Worm (Caenorhabditis elegans) whole organism, L4 larva: Measurements from ENCODE around the gene msp-78.
A peak's percentile ranks its signal among the peaks of the same experiment; 100 is the strongest.
"Not testable (repeated sequence)": the region's sequence is repeated elsewhere in the genome, so short reads cannot be mapped to it uniquely, and the experiment has no call there.

Source experiments
- D1046.2 ChIP-seq: fragments of 200-800 bp; sonication (Bioruptor generic); IDR thresholded peaks from 2 replicates; pipeline ENCODE4 v1.3.6; 2022; ENCODE audit warnings: missing genetic modification characterization, missing compliant biosample characterization
- F37D6.2 ChIP-seq: sonication (generic microtip); optimal IDR thresholded peaks from 2 replicates; lab custom pipeline; 2016; ENCODE audit warnings: mild to moderate bottlenecking, missing genetic modification characterization, missing compliant biosample characterization
- F44E2.7 ChIP-seq: fragments of 200-800 bp; sonication (Bioruptor generic); IDR thresholded peaks from 2 replicates; pipeline ENCODE4 v2.1.2; 2022; ENCODE audit warnings: missing genetic modification characterization, missing compliant biosample characterization
- F49E8.2 ChIP-seq: sonication (generic microtip); optimal IDR thresholded peaks from 2 replicates; lab custom pipeline; 2016; ENCODE audit warnings: missing compliant biosample characterization, mild to moderate bottlenecking, missing genetic modification characterization, borderline replicate concordance
- Y48G9A.11 ChIP-seq: fragments of 200-800 bp; sonication (Bioruptor generic); IDR thresholded peaks from 2 replicates; pipeline ENCODE4 v1.3.6; 2022; ENCODE audit warnings: missing genetic modification reagents, missing genetic modification characterization, missing compliant biosample characterization
- Y75B8A.6 ChIP-seq: fragments of 200-800 bp; sonication (Bioruptor generic); IDR thresholded peaks from 2 replicates; pipeline ENCODE4 v1.3.6; 2022; ENCODE audit warnings: missing genetic modification reagents, missing genetic modification characterization, missing compliant biosample characterization
- aha-1 ChIP-seq: fragments of 150-350 bp; peaks from one replicate; lab custom pipeline; 2014; ENCODE audit warnings: missing biosample characterization, missing genetic modification characterization
- ceh-20 ChIP-seq: fragments of 200-800 bp; sonication (Bioruptor generic); IDR thresholded peaks from 2 replicates; pipeline ENCODE4 v1.3.6; 2022; ENCODE audit warnings: missing genetic modification reagents, missing genetic modification characterization, missing compliant biosample characterization
- ceh-28 ChIP-seq: fragments of 150-350 bp; optimal IDR thresholded peaks from 2 replicates; lab custom pipeline; 2014; ENCODE audit warnings: missing biosample characterization, missing genetic modification reagents, missing genetic modification characterization
- ceh-32 ChIP-seq: sonication (generic microtip); optimal IDR thresholded peaks from 2 replicates; lab custom pipeline; 2016; ENCODE audit warnings: mild to moderate bottlenecking, missing genetic modification characterization, missing compliant biosample characterization; ENCODE audit not compliant: poor library complexity
- ceh-82 ChIP-seq: sonication (generic microtip); optimal IDR thresholded peaks from 2 replicates; lab custom pipeline; 2017; ENCODE audit warnings: missing biosample characterization, missing genetic modification characterization
- ctbp-1 ChIP-seq: fragments of 200-800 bp; sonication (Bioruptor generic); IDR thresholded peaks from 2 replicates; pipeline ENCODE4 v1.3.6; 2022; ENCODE audit warnings: missing genetic modification reagents, missing genetic modification characterization, missing compliant biosample characterization
- daf-8 ChIP-seq: fragments of 200-800 bp; sonication (Bioruptor generic); IDR thresholded peaks from 2 replicates; pipeline ENCODE4 v1.3.6; 2022; ENCODE audit warnings: missing genetic modification characterization, missing compliant biosample characterization
- dmd-6 ChIP-seq: fragments of 200-800 bp; sonication (Bioruptor generic); IDR thresholded peaks from 2 replicates; pipeline ENCODE4 v1.3.6; 2022; ENCODE audit warnings: missing genetic modification reagents, missing genetic modification characterization, missing compliant biosample characterization
- dpl-1 ChIP-seq: fragments of 150-350 bp; optimal IDR thresholded peaks from 2 replicates; lab custom pipeline; 2014; ENCODE audit warnings: missing biosample characterization, missing genetic modification reagents, missing genetic modification characterization
- egl-27 ChIP-seq: sonication (generic microtip); optimal IDR thresholded peaks from 3 replicates; lab custom pipeline; 2017; ENCODE audit warnings: missing biosample characterization, missing genetic modification reagents, missing genetic modification characterization
- hlh-11 ChIP-seq: fragments of 200-800 bp; sonication (Bioruptor generic); optimal IDR thresholded peaks from 2 replicates; lab custom pipeline; 2018; ENCODE audit warnings: mild to moderate bottlenecking, missing genetic modification characterization, missing compliant biosample characterization
- hlh-30 ChIP-seq: sonication (generic microtip); optimal IDR thresholded peaks from 2 replicates; lab custom pipeline; 2017; ENCODE audit warnings: antibody characterized with exemption, mild to moderate bottlenecking, missing genetic modification characterization, missing compliant biosample characterization; ENCODE audit not compliant: insufficient read depth
- jun-1 ChIP-seq: fragments of 150-350 bp; optimal IDR thresholded peaks from 2 replicates; lab custom pipeline; 2014; ENCODE audit warnings: missing biosample characterization, missing genetic modification reagents, missing genetic modification characterization
- lin-13 ChIP-seq: fragments of 150-350 bp; optimal IDR thresholded peaks from 2 replicates; lab custom pipeline; 2014; ENCODE audit warnings: missing biosample characterization, missing genetic modification reagents, missing genetic modification characterization
- lin-15B ChIP-seq: fragments of 150-350 bp; sonication (generic microtip); optimal IDR thresholded peaks from 3 replicates; lab custom pipeline; 2014; ENCODE audit warnings: missing biosample characterization, missing genetic modification characterization
- lin-29 ChIP-seq: fragments of 200-800 bp; sonication (Bioruptor generic); IDR thresholded peaks from 2 replicates; pipeline ENCODE4 v1.3.6; 2022; ENCODE audit warnings: missing genetic modification reagents, missing genetic modification characterization, missing compliant biosample characterization
- mes-2 ChIP-seq: sonication (generic microtip); optimal IDR thresholded peaks from 2 replicates; lab custom pipeline; 2016; ENCODE audit warnings: missing genotype, mild to moderate bottlenecking, missing genetic modification characterization, missing compliant biosample characterization; ENCODE audit not compliant: poor library complexity, severe bottlenecking
- mxl-3 ChIP-seq: fragments of 200-800 bp; sonication (Bioruptor generic); optimal IDR thresholded peaks from 2 replicates; lab custom pipeline; 2018; ENCODE audit warnings: mild to moderate bottlenecking, missing genetic modification characterization, missing compliant biosample characterization
- nhr-10 ChIP-seq: fragments of 150-350 bp; optimal IDR thresholded peaks from 2 replicates; lab custom pipeline; 2014; ENCODE audit warnings: missing biosample characterization, missing genetic modification characterization
- nhr-11 ChIP-seq: fragments of 150-350 bp; optimal IDR thresholded peaks from 2 replicates; lab custom pipeline; 2014; ENCODE audit warnings: missing biosample characterization, missing genetic modification characterization
- nhr-111 ChIP-seq: fragments of 200-800 bp; sonication (Bioruptor generic); optimal IDR thresholded peaks from 2 replicates; lab custom pipeline; 2018; ENCODE audit warnings: mild to moderate bottlenecking, missing genetic modification characterization, missing compliant biosample characterization
- nhr-25 ChIP-seq: sonication (generic microtip); optimal IDR thresholded peaks from 2 replicates; lab custom pipeline; 2017; ENCODE audit warnings: missing genetic modification characterization, mild to moderate bottlenecking, missing compliant biosample characterization, antibody characterized with exemption, moderate library complexity, borderline replicate concordance; ENCODE audit not compliant: insufficient read depth
- nhr-6 ChIP-seq: fragments of 150-350 bp; optimal IDR thresholded peaks from 2 replicates; lab custom pipeline; 2014; ENCODE audit warnings: missing biosample characterization, missing genetic modification characterization
- pha-4 ChIP-seq, 2 experiments: fragments of 150-350 bp in 1 of 2; fragments of 200-800 bp in 1 of 2; sonication (Bioruptor generic) in 1 of 2; IDR thresholded peaks in 1 of 2; optimal IDR thresholded peaks in 1 of 2; 2 replicates each; pipeline versions ENCODE4 v1.3.6 to Lab custom; 2014 to 2022; ENCODE audit warnings: missing genetic modification characterization in 2 of 2, missing genetic modification reagents in 2 of 2, missing biosample characterization in 1 of 2, missing compliant biosample characterization in 1 of 2
- tag-97 ChIP-seq: fragments of 200-800 bp; sonication (Bioruptor generic); IDR thresholded peaks from 2 replicates; pipeline ENCODE4 v1.3.6; 2022; ENCODE audit warnings: missing genetic modification characterization, missing compliant biosample characterization
- unc-62 ChIP-seq, 3 experiments: fragments of 150-350 bp in 1 of 3; sonication (generic microtip); optimal IDR thresholded peaks in 2 of 3; peaks in 1 of 3; 1 replicate in 1 of 3; 2 replicates in 2 of 3; lab custom pipeline; 2014 to 2017; ENCODE audit warnings: missing biosample characterization in 3 of 3, missing genetic modification characterization in 3 of 3, missing genetic modification reagents in 3 of 3, missing genotype in 1 of 3
- zfp-2 ChIP-seq: sonication (generic microtip); optimal IDR thresholded peaks from 2 replicates; lab custom pipeline; 2016; ENCODE audit warnings: mild to moderate bottlenecking, missing genetic modification characterization, missing compliant biosample characterization
- zip-2 ChIP-seq: fragments of 150-350 bp; optimal IDR thresholded peaks from 2 replicates; lab custom pipeline; 2014; ENCODE audit warnings: missing biosample characterization, missing genetic modification characterization
- ztf-7 ChIP-seq: fragments of 150-350 bp; optimal IDR thresholded peaks from 2 replicates; lab custom pipeline; 2014; ENCODE audit warnings: missing biosample characterization, missing genetic modification characterization

The msp-78 gene

DNA sequence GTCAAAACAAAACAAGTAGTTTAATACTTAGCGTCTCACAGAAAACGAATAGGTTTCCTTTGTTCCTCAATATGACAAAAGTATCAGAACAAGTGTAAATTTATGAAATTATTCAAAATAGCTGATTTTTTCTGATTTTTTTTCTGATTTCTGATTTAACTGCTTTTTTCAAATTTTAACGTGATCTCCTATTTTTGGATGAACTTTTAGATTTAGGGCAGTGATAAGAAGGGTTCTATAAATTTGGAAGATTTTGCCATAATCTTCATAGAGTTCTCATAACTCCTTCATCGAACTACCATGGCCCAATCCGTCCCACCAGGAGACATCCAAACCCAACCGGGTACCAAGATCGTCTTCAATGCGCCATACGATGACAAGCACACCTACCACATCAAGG lies at the start of gene msp-78:
Gene msp-78, plus strand, starts transcription at position 301 of the 400 bp plus-strand sequence.
- TF ChIP-seq nhr-6 (tag; lab: Kevin White, UChicago); dpl-1 (GFP tag; lab: Kevin White, UChicago); nhr-111 (GFP tag; lab: Kevin White, UChicago): not testable (repeated sequence)

DNA sequence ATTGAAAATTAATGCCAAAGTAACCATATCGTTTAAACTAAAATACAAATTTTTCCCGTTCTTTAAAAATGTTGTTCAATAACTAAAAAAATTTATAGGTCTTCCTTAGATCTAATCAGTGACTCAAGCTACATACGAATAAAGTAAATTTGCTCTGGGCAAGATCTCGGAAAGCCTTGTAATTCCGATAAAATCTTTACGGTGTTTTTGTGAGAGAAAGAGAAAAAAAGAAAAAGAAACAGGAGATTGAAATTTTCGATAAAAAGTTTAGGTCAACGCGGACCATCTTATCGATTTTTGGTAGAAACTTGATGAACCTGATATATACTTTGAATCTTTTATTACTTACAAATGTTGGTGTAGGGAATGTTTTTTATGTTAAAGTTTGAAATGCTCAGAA lies 46.7 kb upstream of the msp-78 start:
- no peak for TF ChIP-seq pha-4 (GFP tag; IDR thresholded peaks at IDR 0.05; lab: Robert Waterston, UW)
- no peak for TF ChIP-seq pha-4 (tag; optimal IDR thresholded peaks at IDR 0.05; lab: Kevin White, UChicago)
- TF ChIP-seq lin-15B (tag; lab: Kevin White, UChicago): no peak
- TF ChIP-seq zfp-2 (tag; lab: Kevin White, UChicago): no peak
- no peak for TF ChIP-seq Y75B8A.6 (GFP tag; lab: Robert Waterston, UW)

DNA sequence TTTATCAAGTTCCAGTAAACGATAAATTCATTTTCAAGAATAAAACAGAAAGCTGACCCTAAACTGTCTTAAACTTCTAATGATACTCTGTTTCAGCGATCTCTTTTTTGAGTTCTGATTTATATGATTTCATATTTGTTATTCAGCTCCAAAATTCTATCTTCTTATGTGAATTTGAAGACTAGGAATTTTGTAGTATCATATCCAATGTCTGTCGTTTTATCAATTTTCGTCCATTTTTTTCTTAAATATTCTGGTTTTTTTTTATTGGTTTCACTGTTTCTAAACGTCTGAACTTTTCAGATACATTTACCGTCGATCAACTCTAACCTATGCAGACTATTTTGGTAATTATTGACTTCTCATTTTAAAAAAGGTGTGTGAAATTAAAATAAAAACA lies 44.9 kb upstream of the msp-78 start, which contains the start of the genes nhr-138 and C28D4.18:
Gene nhr-138, plus strand, starts transcription at position 304 of the 400 bp plus-strand sequence.
Gene C28D4.18, plus strand, starts transcription at position 333 of the 400 bp plus-strand sequence.
- TF ChIP-seq aha-1 (tag; lab: Kevin White, UChicago): peak; percentile 95
- TF ChIP-seq F44E2.7 (GFP tag; lab: Robert Waterston, UW): no peak
- no peak for TF ChIP-seq tag-97

DNA sequence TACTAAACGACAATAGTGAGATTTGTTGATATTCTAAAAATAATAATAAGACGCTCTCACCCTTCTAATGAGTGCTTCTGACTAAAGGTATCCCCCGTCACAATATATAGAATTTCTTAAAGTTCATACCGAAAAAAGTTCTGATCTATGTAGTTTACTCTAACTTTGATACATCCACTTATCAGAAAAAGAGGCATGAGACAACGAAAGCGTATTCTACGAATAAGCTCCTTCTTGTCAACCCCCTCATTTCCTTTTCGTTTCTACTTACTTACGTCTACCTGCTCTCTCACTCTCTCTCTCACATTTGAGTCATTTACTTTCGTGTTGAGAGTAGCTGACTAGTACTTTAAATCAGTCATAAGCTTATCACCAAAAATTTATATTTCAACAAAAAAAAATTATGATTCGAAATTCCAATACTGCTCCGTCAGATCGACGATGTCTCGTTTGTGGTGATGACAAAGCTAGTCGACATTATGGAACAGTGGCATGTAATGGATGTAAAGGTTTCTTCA lies 44.3 kb upstream of the msp-78 start:
- TF ChIP-seq nhr-11 (tag; lab: Kevin White, UChicago): peak; percentile 38
- TF ChIP-seq nhr-10 (tag; lab: Kevin White, UChicago): no peak
- no peak for TF ChIP-seq lin-13 (GFP tag; lab: Kevin White, UChicago)
- TF ChIP-seq unc-62 (GFP tag; optimal IDR thresholded peaks at IDR 0.05 in 1 of 2; lab: Kevin White, UChicago): peak in 1 of 2 experiments; percentile 63
- no peak for TF ChIP-seq unc-62 (tag; optimal IDR thresholded peaks at IDR 0.05; lab: Kevin White, UChicago)
- peak; percentile 80 for TF ChIP-seq aha-1 (tag; lab: Kevin White, UChicago)
- TF ChIP-seq ctbp-1 (GFP tag; lab: Robert Waterston, UW): no peak
- no peak for TF ChIP-seq hlh-30 (tag; lab: Kevin White, UChicago)
- no peak for TF ChIP-seq lin-29
- TF ChIP-seq zip-2 (tag; lab: Kevin White, UChicago): no peak
- TF ChIP-seq jun-1: no peak

DNA sequence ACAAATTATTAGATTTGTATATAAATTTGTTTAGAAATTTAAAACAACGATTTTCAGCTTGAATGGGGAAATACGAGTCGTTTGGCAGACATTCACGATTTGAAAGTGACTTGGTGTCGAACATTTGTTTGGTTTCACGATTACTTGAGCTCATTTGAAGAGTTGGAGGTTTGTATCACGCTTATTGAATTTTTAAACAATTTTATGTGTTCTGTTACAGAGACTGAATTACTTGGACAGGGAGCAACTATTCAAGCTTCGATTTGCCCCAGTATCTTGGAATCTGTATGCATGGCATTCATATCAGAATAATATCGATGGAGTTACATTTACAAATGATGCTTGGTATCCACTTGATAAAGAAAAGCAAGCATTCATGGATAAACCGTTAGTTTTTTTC lies 42.6 kb upstream of the msp-78 start:
- TF ChIP-seq unc-62 (GFP tag; optimal IDR thresholded peaks at IDR 0.05 in 1 of 2; lab: Kevin White, UChicago) (peak in 1 of 2 experiments; percentile 91), unc-62 (tag; optimal IDR thresholded peaks at IDR 0.05; lab: Kevin White, UChicago) (no peak), daf-8 (no peak), dmd-6 (GFP tag; lab: Robert Waterston, UW) (no peak), mxl-3 (GFP tag; lab: Kevin White, UChicago) (no peak), ceh-82 (tag; lab: Kevin White, UChicago) (no peak), egl-27 (no peak)

DNA sequence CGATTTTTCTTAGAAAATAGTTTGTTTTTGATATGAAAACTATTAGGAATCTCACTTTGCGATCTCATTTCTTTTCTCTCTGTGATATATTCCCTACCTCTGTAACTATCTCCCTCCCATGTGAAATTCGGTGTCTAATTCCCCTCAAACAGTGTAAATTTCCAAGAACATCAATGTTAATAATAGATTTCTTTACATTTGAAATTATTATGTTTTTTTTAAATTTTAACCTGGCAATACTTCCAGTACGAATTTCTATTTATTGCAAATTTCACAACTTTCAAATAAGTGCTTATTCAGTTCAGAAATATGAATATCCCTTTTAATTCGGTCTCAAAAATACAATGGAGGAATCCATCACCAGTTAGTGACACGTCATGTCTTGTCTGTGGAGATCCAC lies 41.5 kb upstream of the msp-78 start, which contains the start of gene nhr-100:
Gene nhr-100, plus strand, starts transcription at position 301 of the 400 bp plus-strand sequence.
- TF ChIP-seq mes-2 (tag; lab: Kevin White, UChicago): no peak
- TF ChIP-seq Y48G9A.11 (GFP tag; lab: Robert Waterston, UW): no peak
- TF ChIP-seq ceh-28 (tag; lab: Kevin White, UChicago): no peak
- TF ChIP-seq hlh-11: no peak
- TF ChIP-seq F49E8.2 (tag; lab: Kevin White, UChicago): no peak
- TF ChIP-seq dmd-6 (GFP tag; lab: Robert Waterston, UW): no peak
- no peak for TF ChIP-seq F37D6.2 (tag; lab: Kevin White, UChicago)
- no peak for TF ChIP-seq F44E2.7 (GFP tag; lab: Robert Waterston, UW)
- no peak for TF ChIP-seq nhr-25
- no peak for TF ChIP-seq nhr-10 (tag; lab: Kevin White, UChicago)
- no peak for TF ChIP-seq ceh-32
- no peak for TF ChIP-seq ceh-20 (GFP tag; lab: Robert Waterston, UW)
- no peak for TF ChIP-seq D1046.2 (GFP tag; lab: Robert Waterston, UW)
- TF ChIP-seq unc-62 (GFP tag; optimal IDR thresholded peaks at IDR 0.05 in 1 of 2; lab: Kevin White, UChicago): no peak
- TF ChIP-seq unc-62 (tag; optimal IDR thresholded peaks at IDR 0.05; lab: Kevin White, UChicago): no peak
- no peak for TF ChIP-seq ztf-7 (tag; lab: Kevin White, UChicago)
- TF ChIP-seq pha-4 (GFP tag; IDR thresholded peaks at IDR 0.05; lab: Robert Waterston, UW): no peak
- no peak for TF ChIP-seq pha-4 (tag; optimal IDR thresholded peaks at IDR 0.05; lab: Kevin White, UChicago)
- no peak for TF ChIP-seq nhr-6 (tag; lab: Kevin White, UChicago)
